Fruit fly (Drosophila melanogaster) whole organism, larva: ENCODE results near the gene CG44303.

Experiments used
- noc ChIP-seq: fragments of 200-800 bp; sonication (Bioruptor generic); optimal IDR thresholded peaks from 3 replicates; lab custom pipeline; 2019; ENCODE audit warnings: missing biosample characterization, mild to moderate bottlenecking, missing genetic modification characterization, moderate library complexity

The CG44303 gene

dm6 chrX:6688620-6689400 lies 1.6 kb upstream of the CG44303 start, which contains the start of gene CG3184:
CG3184 (minus strand) TSS chrX:6688774.
- no peak for TF ChIP-seq noc (tag; lab: Kevin White, UChicago)

DNA sequence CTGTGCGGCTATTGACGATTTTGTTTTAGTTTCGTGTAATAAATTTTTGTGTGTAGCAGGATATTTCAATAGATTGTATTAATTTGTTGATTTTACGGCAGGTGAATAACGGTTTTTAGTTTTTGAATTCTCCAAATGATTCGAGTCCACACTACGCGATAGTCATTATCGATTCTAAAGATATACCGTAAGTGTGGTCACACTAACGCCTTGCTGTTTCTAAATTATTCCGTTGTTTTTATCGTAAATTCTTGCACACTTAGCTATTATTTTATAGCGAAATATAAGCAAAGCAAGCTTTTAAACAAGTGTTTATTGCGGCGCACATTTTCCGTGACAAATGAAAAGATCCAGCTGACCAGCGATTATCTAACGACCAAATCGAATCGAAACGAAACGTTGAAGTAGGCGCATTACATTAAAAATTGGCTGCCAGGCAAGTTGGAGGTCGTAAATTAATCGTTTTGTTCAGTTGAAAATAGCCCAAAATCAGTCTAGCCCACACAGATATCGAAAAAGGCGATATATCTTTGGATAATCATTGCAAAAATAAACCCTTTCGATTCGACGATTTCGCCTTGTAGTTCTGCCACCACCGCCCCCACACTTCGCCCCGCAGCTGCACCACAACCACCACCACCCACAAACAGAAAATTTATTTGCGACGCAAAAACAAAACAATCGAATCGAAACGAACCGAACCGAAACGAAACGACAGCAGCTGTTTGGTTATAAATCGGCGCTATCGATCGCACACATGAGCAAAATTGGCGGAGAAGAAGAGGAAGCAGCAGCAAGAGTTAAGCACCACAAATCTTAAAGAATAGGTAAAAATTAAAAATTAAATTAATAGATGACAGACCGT lies 3.4 kb downstream of the CG44303 start, which contains the start of gene Pink1:
TSS of gene Pink1 (plus strand) at position 164 of the 865 bp plus-strand sequence.
- no peak for TF ChIP-seq noc (tag; lab: Kevin White, UChicago)

DNA sequence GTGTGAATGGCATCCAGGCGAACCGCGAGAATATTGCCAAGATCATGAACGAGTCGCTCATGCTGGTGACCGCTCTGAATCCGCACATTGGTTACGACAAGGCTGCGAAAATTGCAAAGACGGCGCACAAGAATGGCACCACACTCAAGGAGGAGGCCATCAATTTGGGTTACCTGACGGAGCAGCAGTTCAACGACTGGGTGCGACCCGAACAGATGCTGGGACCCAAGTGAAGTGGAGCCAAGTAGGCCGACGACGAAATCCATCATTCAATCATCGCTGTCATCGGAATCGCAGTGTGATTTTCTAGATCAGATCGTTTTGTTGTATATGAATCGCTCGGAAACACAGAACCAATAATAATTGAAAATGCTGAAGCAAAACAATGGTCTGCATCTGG lies 5.8 kb downstream of the CG44303 start, which contains the start of gene Fum2:
TSS of gene Fum2 (plus strand) at position 301 of the 400 bp plus-strand sequence.
- TF ChIP-seq noc (tag; lab: Kevin White, UChicago): no peak

- peak; percentile 49 for TF ChIP-seq noc (tag; lab: Kevin White, UChicago)
These were observed 7.8 kb downstream of the CG44303 start for dm6 chrX:6679502-6679810.

dm6 chrX:6678635-6679501 lies 8.4 kb downstream of the CG44303 start, which contains the start of gene ND-ASHI:
ND-ASHI (minus strand) TSS chrX:6679118.
- TF ChIP-seq noc (tag; lab: Kevin White, UChicago): peak; percentile 94

- TF ChIP-seq noc (tag; lab: Kevin White, UChicago): no peak
These were observed 9.3 kb downstream of the CG44303 start, which contains the start of gene Fum1 for dm6 chrX:6677826-6678489. Fum1 (plus strand) TSS chrX:6678424.

DNA sequence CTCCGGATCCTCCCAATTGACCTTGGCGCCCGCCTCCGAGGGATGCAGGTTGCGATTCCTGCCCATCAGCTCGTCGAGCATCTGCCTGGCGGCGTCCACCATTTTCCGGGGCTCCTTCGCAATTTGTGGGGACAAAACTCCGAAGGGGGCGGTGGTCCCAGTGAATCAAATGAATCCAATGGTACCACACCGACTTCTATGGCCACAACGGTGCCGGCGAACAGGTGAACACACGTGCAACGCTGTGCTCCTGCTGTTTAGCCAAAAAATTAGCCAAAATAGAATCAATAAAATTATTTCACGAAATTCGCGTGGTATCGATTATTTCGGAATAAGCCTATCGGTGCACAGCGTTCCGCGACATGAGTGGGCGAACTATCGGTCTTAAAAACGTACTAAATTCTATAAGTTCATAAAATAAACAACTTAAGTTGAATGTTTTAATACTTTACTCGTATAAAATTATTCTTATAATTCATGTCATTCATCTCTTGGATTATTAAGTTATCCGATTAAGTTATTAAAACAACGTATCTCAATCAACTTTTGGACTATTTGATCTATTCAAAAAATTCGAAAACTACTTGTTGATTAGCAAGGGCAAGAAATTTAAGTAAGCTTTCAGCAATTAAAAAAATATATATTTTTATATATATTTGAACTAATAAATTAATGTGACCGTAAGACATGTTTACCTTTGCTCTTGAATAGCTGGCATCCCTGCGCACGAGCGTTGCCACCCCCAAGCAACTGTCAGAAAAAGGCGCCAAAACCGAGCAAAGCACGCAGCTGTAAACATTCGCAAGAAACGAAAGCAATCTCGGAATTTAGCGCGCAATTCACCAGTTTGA lies 13.4 kb downstream of the CG44303 start, which contains the start of the genes CG3198 and Mcm6:
TSS of gene CG3198 (minus strand) at position 337 of the 851 bp plus-strand sequence.
TSS of gene Mcm6 (plus strand) at position 751 of the 851 bp plus-strand sequence.
- no peak for TF ChIP-seq noc (tag; lab: Kevin White, UChicago)

DNA sequence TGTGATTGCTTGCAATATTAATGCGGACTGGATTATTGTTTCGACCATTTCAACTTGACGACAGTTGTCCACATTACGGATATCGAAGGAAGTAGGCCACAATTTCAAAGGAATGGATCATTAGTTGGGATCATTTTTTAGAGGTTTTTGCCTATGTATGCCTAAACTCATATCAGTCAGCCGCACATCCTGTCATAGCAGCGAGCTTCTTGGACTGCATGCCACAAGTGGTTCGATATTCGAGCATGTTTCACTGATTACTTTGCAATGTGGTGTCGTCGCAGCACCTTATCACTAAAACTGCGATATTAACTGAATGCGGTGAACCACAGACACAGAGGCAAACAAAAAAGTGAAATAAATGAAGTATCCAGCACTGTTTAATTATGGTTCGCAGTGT lies 23.2 kb downstream of the CG44303 start:
- no peak for TF ChIP-seq noc (tag; lab: Kevin White, UChicago)

- no peak for TF ChIP-seq noc (tag; lab: Kevin White, UChicago)
These were observed 24.2 kb downstream of the CG44303 start for dm6 chrX:6662876-6663551.

dm6 chrX:6662378-6662777 lies 24.8 kb downstream of the CG44303 start:
- no peak for TF ChIP-seq noc (tag; lab: Kevin White, UChicago)

- TF ChIP-seq noc (tag; lab: Kevin White, UChicago): no peak
These were observed 25.3 kb downstream of the CG44303 start for dm6 chrX:6661880-6662279.

dm6 chrX:6661392-6661837 lies 25.8 kb downstream of the CG44303 start, which contains the start of the genes CG3224 and Ctr1A:
CG3224 (minus strand) TSS chrX:6661462.
Ctr1A (plus strand) TSS chrX:6661647.
- peak; percentile 14 for TF ChIP-seq noc (tag; lab: Kevin White, UChicago)

DNA sequence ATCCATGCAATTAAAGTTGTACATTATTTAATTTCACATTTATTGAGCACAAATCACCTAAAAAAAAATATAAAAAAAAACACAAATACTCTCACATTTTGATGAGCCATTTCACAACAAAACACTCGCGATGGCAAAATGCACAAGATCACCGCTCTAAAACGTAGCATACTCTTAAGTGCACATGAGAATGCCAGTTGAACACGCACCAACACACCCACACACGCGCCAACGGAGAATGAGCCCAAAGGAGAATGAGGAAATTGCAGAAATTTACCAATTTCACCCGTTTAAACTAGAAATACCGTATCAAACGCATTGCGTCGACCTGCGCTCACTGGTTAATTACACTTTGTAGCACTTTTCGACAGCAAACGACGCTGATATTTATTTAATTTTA lies 27.3 kb downstream of the CG44303 start:
- no peak for TF ChIP-seq noc (tag; lab: Kevin White, UChicago)
